Worm (Caenorhabditis elegans) whole organism, young adult: ENCODE data around the gene mdt-27.

Experiments
- B0261.1 ChIP-seq: sonication (generic microtip); optimal IDR thresholded peaks from 2 replicates; lab custom pipeline; 2016; ENCODE audit warnings: mild to moderate bottlenecking, missing genetic modification characterization, moderate library complexity, missing compliant biosample characterization
- C06A6.2 ChIP-seq: fragments of 200-800 bp; sonication (Bioruptor generic); conservative IDR thresholded peaks from 2 replicates; pipeline ENCODE4 v1.3.6; 2022; ENCODE audit warnings: missing genetic modification characterization, missing compliant biosample characterization
- D2030.7 ChIP-seq: fragments of 200-800 bp; sonication (Bioruptor generic); IDR thresholded peaks from 2 replicates; pipeline ENCODE4 v1.3.6; 2022; ENCODE audit warnings: missing genetic modification reagents, missing genetic modification characterization, missing compliant biosample characterization
- F10E7.11 ChIP-seq: sonication (generic microtip); optimal IDR thresholded peaks from 2 replicates; lab custom pipeline; 2017; ENCODE audit warnings: mild to moderate bottlenecking, missing genetic modification characterization, moderate library complexity, missing compliant biosample characterization
- F22D6.2 ChIP-seq: sonication (generic microtip); optimal IDR thresholded peaks from 2 replicates; lab custom pipeline; 2016; ENCODE audit warnings: mild to moderate bottlenecking, missing genetic modification characterization, missing compliant biosample characterization
- F23B12.7 ChIP-seq: sonication (generic microtip); optimal IDR thresholded peaks from 2 replicates; lab custom pipeline; 2017; ENCODE audit warnings: missing genetic modification characterization, mild to moderate bottlenecking, missing compliant biosample characterization, antibody characterized with exemption, moderate library complexity; ENCODE audit not compliant: insufficient read depth
- F33H1.4 ChIP-seq: fragments of 200-800 bp; sonication (Bioruptor generic); IDR thresholded peaks from 2 replicates; pipeline ENCODE4 v1.3.6; 2022; ENCODE audit warnings: missing genetic modification reagents, missing genetic modification characterization, missing compliant biosample characterization
- F37B4.10 ChIP-seq: fragments of 200-800 bp; sonication (Bioruptor generic); IDR thresholded peaks from 2 replicates; pipeline ENCODE4 v1.3.6; 2022; ENCODE audit warnings: missing genetic modification characterization, missing compliant biosample characterization
- F57C9.4 ChIP-seq: sonication (generic microtip); optimal IDR thresholded peaks from 2 replicates; lab custom pipeline; 2017; ENCODE audit warnings: mild to moderate bottlenecking, missing genetic modification characterization, missing compliant biosample characterization
- T26A5.8 ChIP-seq: sonication (generic microtip); optimal IDR thresholded peaks from 2 replicates; lab custom pipeline; 2016; ENCODE audit warnings: missing genetic modification characterization, missing compliant biosample characterization
- Y53G8AR.9 ChIP-seq: fragments of 200-800 bp; sonication (Bioruptor generic); conservative IDR thresholded peaks from 2 replicates; pipeline ENCODE4 v1.3.6; 2022; ENCODE audit warnings: missing genetic modification reagents, missing genetic modification characterization, missing compliant biosample characterization
- Y56A3A.18 ChIP-seq: fragments of 200-800 bp; sonication (Bioruptor generic); IDR thresholded peaks from 2 replicates; pipeline ENCODE4 v1.3.6; 2022; ENCODE audit warnings: missing genetic modification reagents, missing genetic modification characterization, missing compliant biosample characterization
- ZK185.1 ChIP-seq: sonication (generic microtip); optimal IDR thresholded peaks from 2 replicates; lab custom pipeline; 2016; ENCODE audit warnings: mild to moderate bottlenecking, missing genetic modification characterization, missing compliant biosample characterization; ENCODE audit not compliant: poor library complexity, severe bottlenecking
- aptf-2 ChIP-seq: fragments of 200-800 bp; sonication (Bioruptor generic); conservative IDR thresholded peaks from 2 replicates; pipeline ENCODE4 v1.3.6; 2022; ENCODE audit warnings: missing genetic modification reagents, missing genetic modification characterization, missing compliant biosample characterization
- attf-3 ChIP-seq: fragments of 200-800 bp; sonication (Bioruptor generic); conservative IDR thresholded peaks from 2 replicates; pipeline ENCODE4 v1.3.6; 2022; ENCODE audit warnings: missing genetic modification reagents, missing genetic modification characterization, missing compliant biosample characterization
- attf-6 ChIP-seq: fragments of 200-800 bp; sonication (Bioruptor generic); IDR thresholded peaks from 2 replicates; pipeline ENCODE4 v1.3.6; 2022; ENCODE audit warnings: missing genetic modification reagents, missing genetic modification characterization, missing compliant biosample characterization
- chd-7 ChIP-seq: sonication (generic microtip); optimal IDR thresholded peaks from 2 replicates; lab custom pipeline; 2016; ENCODE audit warnings: mild to moderate bottlenecking, missing genetic modification characterization, moderate library complexity, missing compliant biosample characterization
- die-1 ChIP-seq: sonication (generic microtip); optimal IDR thresholded peaks from 2 replicates; lab custom pipeline; 2016; ENCODE audit warnings: missing genotype, mild to moderate bottlenecking, missing genetic modification characterization, missing compliant biosample characterization
- dox-1 ChIP-seq: fragments of 200-800 bp; sonication (Bioruptor generic); IDR thresholded peaks from 2 replicates; pipeline ENCODE4 v1.3.6; 2022; ENCODE audit warnings: missing genetic modification reagents, missing genetic modification characterization, missing compliant biosample characterization
- dpff-1 ChIP-seq: sonication (generic microtip); optimal IDR thresholded peaks from 2 replicates; lab custom pipeline; 2017; ENCODE audit warnings: mild to moderate bottlenecking, missing genetic modification characterization, missing compliant biosample characterization
- efl-1 ChIP-seq: fragments of 150-350 bp; optimal IDR thresholded peaks from 2 replicates; lab custom pipeline; 2014; ENCODE audit warnings: missing biosample characterization, missing genetic modification reagents, missing genetic modification characterization
- egrh-3 ChIP-seq: fragments of 200-800 bp; sonication (Bioruptor generic); IDR thresholded peaks from 2 replicates; pipeline ENCODE4 v1.3.6; 2022; ENCODE audit warnings: missing genetic modification reagents, missing genetic modification characterization, missing compliant biosample characterization
- fkh-3 ChIP-seq: sonication (generic microtip); optimal IDR thresholded peaks from 2 replicates; lab custom pipeline; 2016; ENCODE audit warnings: mild to moderate bottlenecking, missing genetic modification characterization, missing compliant biosample characterization
- him-1 ChIP-seq: sonication (generic microtip); optimal IDR thresholded peaks from 2 replicates; lab custom pipeline; 2016; ENCODE audit warnings: missing genotype, missing genetic modification reagents, missing genetic modification characterization, missing compliant biosample characterization
- hmg-1.2 ChIP-seq: fragments of 200-800 bp; sonication (Bioruptor generic); IDR thresholded peaks from 2 replicates; pipeline ENCODE4 v1.3.6; 2022; ENCODE audit warnings: missing genetic modification reagents, missing genetic modification characterization, missing compliant biosample characterization
- lin-35 ChIP-seq, 3 experiments: fragments of 150-350 bp in 2 of 3; sonication (generic microtip) in 1 of 3; optimal IDR thresholded peaks; 2 replicates each; lab custom pipeline; 2014 to 2018; ENCODE audit warnings: missing biosample characterization in 3 of 3, missing genetic modification characterization in 3 of 3, missing genetic modification reagents in 3 of 3
- lin-40 ChIP-seq: sonication (generic microtip); optimal IDR thresholded peaks from 2 replicates; lab custom pipeline; 2016; ENCODE audit warnings: missing genetic modification characterization, mild to moderate bottlenecking, missing compliant biosample characterization, missing genotype, missing genetic modification reagents
- lsl-1 ChIP-seq: fragments of 200-800 bp; sonication (Bioruptor generic); optimal IDR thresholded peaks from 2 replicates; lab custom pipeline; 2018; ENCODE audit warnings: mild to moderate bottlenecking, missing genetic modification characterization, moderate library complexity, missing compliant biosample characterization
- madf-3 ChIP-seq: fragments of 200-800 bp; sonication (Bioruptor generic); IDR thresholded peaks from 2 replicates; pipeline ENCODE4 v1.3.6; 2022; ENCODE audit warnings: missing genetic modification reagents, missing genetic modification characterization, missing compliant biosample characterization
- madf-6 ChIP-seq: fragments of 200-800 bp; sonication (Bioruptor generic); IDR thresholded peaks from 2 replicates; pipeline ENCODE4 v1.3.6; 2022; ENCODE audit warnings: missing genetic modification reagents, missing genetic modification characterization, missing compliant biosample characterization
- mxl-1 ChIP-seq: sonication (generic microtip); optimal IDR thresholded peaks from 2 replicates; lab custom pipeline; 2016; ENCODE audit warnings: missing genetic modification characterization, missing compliant biosample characterization
- nhr-80 ChIP-seq: sonication (generic microtip); optimal IDR thresholded peaks from 2 replicates; lab custom pipeline; 2016; ENCODE audit warnings: missing genetic modification characterization, missing compliant biosample characterization
- nhr-90 ChIP-seq: sonication (generic microtip); optimal IDR thresholded peaks from 2 replicates; lab custom pipeline; 2016; ENCODE audit warnings: missing genotype, mild to moderate bottlenecking, missing genetic modification characterization, missing compliant biosample characterization
- pha-4 ChIP-seq: fragments of 150-350 bp; sonication (generic microtip); optimal IDR thresholded peaks from 2 replicates; lab custom pipeline; 2014; ENCODE audit warnings: missing biosample characterization, missing genetic modification reagents, missing genetic modification characterization
- rcor-1 ChIP-seq: fragments of 200-800 bp; sonication (Bioruptor generic); IDR thresholded peaks from 2 replicates; pipeline ENCODE4 v1.3.6; 2022; ENCODE audit warnings: missing genetic modification reagents, missing genetic modification characterization, missing compliant biosample characterization
- rec-8 ChIP-seq, 2 experiments: sonication (generic microtip); optimal IDR thresholded peaks; 2 replicates each; lab custom pipeline; 2016; ENCODE audit warnings: mild to moderate bottlenecking in 2 of 2, missing genetic modification characterization in 2 of 2, missing genetic modification reagents in 2 of 2, missing genotype in 2 of 2, missing biosample characterization in 1 of 2, missing compliant biosample characterization in 1 of 2, moderate library complexity in 1 of 2
- repo-1 ChIP-seq: sonication (generic microtip); optimal IDR thresholded peaks from 2 replicates; lab custom pipeline; 2017; ENCODE audit warnings: mild to moderate bottlenecking, missing genetic modification characterization, missing compliant biosample characterization
- snpc-3.4 ChIP-seq: sonication (generic microtip); optimal IDR thresholded peaks from 2 replicates; lab custom pipeline; 2017; ENCODE audit warnings: missing genetic modification characterization, mild to moderate bottlenecking, missing compliant biosample characterization, antibody characterized with exemption, moderate library complexity, missing genotype, missing genetic modification reagents
- snpc-4 ChIP-seq, 5 experiments: fragments of 150-350 bp in 1 of 5; sonication (generic microtip) in 4 of 5; optimal IDR thresholded peaks; 2 replicates each; lab custom pipeline; 2014 to 2018; ENCODE audit warnings: missing genetic modification characterization in 5 of 5, missing biosample characterization in 3 of 5, antibody characterized with exemption in 2 of 5, mild to moderate bottlenecking in 2 of 5, missing compliant biosample characterization in 2 of 5, missing genotype in 2 of 5, moderate library complexity in 2 of 5, missing genetic modification reagents in 1 of 5
- somi-1 ChIP-seq: fragments of 200-800 bp; sonication (Bioruptor generic); optimal IDR thresholded peaks from 2 replicates; lab custom pipeline; 2018; ENCODE audit warnings: mild to moderate bottlenecking, missing genetic modification characterization, missing compliant biosample characterization
- sptf-2 ChIP-seq: fragments of 200-800 bp; sonication (Bioruptor generic); optimal IDR thresholded peaks from 2 replicates; lab custom pipeline; 2018; ENCODE audit warnings: mild to moderate bottlenecking, missing genetic modification characterization, missing compliant biosample characterization
- tbp1 ChIP-seq: fragments of 200-800 bp; sonication (Bioruptor generic); optimal IDR thresholded peaks from 2 replicates; lab custom pipeline; 2018; ENCODE audit warnings: mild to moderate bottlenecking, missing genetic modification characterization, missing compliant biosample characterization
- xnd-1 ChIP-seq: sonication (generic microtip); optimal IDR thresholded peaks from 2 replicates; lab custom pipeline; 2016; ENCODE audit warnings: missing genotype, missing genetic modification reagents, missing genetic modification characterization, missing compliant biosample characterization
- ztf-18 ChIP-seq: sonication (generic microtip); optimal IDR thresholded peaks from 2 replicates; lab custom pipeline; 2016; ENCODE audit warnings: missing genotype, mild to moderate bottlenecking, missing genetic modification characterization, missing compliant biosample characterization

Gene mdt-27

DNA sequence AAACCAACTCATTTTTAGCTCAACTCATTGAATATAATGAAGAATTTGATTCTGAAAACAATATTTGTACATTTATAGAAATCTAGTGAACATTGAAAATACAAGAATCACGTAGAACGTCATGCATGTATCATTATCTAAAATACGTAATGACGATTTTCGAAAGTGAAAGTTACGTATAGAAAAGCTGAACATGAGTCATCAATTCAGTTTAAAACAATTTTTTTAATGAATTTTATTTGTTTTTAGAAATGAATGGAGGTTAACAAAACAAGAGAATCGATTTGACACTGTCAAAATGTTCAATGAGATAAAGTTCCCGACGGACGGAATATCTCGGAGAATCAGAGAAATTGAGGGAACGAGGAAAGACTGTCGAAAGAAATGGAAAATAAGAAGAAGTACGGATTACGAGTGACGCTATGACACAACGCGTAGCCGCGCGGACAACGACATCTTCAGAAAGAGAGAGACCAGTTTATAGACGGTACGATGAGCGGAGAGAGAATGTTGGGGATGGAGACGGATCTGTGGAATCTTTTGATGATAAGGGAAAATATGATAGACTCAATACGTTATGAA, 31.7 kb downstream of the mdt-27 start, which contains the start of gene ptr-1:
Gene ptr-1 (minus strand): TSS at position 51 of the 582 bp plus-strand sequence.
- TF ChIP-seq F37B4.10 (GFP tag; lab: Robert Waterston, UW) (0 out of 2 replicates have a peak, but pooled peaks have one; percentile 44), mxl-1 (tag; lab: Kevin White, UChicago) (no peak)

DNA sequence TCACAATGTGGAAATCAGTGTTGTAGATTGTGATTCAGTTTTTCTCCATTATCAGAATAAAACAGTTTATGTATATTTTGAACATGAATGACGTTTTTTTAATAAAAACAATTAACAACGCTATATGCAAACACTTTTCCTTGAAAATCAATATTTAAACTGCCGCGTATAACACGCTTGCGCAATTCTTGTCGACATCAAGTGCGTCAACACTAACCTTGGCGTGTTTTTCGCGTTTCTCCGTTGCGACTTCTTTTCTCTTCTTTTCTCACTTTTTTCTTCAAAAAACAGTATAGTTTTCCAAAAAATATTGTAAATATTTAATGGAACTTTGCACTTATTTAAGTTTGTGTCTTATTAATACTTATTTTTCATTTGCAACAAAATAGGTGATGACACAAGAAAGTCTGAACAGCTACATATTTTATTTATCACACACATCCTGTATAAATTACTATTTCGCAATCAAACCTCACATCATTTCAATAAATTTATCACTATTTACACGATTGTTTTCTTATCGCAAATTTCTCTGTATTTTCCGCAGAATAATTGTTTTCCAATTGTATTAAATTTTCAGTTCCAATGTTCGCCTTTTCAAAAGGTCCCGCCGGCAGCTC, 38.1 kb downstream of the mdt-27 start, which contains the start of gene spas-1:
Gene spas-1 (plus strand): TSS at position 572 of the 620 bp plus-strand sequence.
- TF ChIP-seq him-1 (tag; lab: Kevin White, UChicago), result peak; percentile 7
- TF ChIP-seq aptf-2, result no peak
- TF ChIP-seq chd-7 (tag; lab: Kevin White, UChicago), result no peak
- TF ChIP-seq snpc-4 (GFP tag; optimal IDR thresholded peaks at IDR 0.05; lab: Kevin White, UChicago), result no peak
- peak in 1 of 4 experiments; percentile 76 for TF ChIP-seq snpc-4 (tag; optimal IDR thresholded peaks at IDR 0.05; lab: Kevin White, UChicago)
- no peak for TF ChIP-seq T26A5.8 (tag; lab: Kevin White, UChicago)
- no peak for TF ChIP-seq F57C9.4 (tag; lab: Kevin White, UChicago)
- peak; percentile 79 for TF ChIP-seq efl-1 (GFP tag; lab: Kevin White, UChicago)
- no peak for TF ChIP-seq B0261.1 (tag; lab: Kevin White, UChicago)
- peak; percentile 88 for TF ChIP-seq F23B12.7 (tag; lab: Kevin White, UChicago)
- no peak for TF ChIP-seq sptf-2 (GFP tag; lab: Kevin White, UChicago)
- TF ChIP-seq nhr-90 (tag; lab: Kevin White, UChicago), result no peak
- peak; percentile 72 for TF ChIP-seq madf-6
- peak; percentile 25 for TF ChIP-seq somi-1 (GFP tag; lab: Kevin White, UChicago)
- peak; percentile 71 for TF ChIP-seq snpc-3.4
- 0 out of 2 replicates have a peak, but pooled peaks have one; percentile 22 for TF ChIP-seq Y53G8AR.9 (GFP tag; lab: Robert Waterston, UW)
- TF ChIP-seq nhr-80 (tag; lab: Kevin White, UChicago), result peak; percentile 77
- TF ChIP-seq lin-35 (GFP tag; optimal IDR thresholded peaks at IDR 0.05; lab: Kevin White, UChicago), result peak; percentile 23 to 96 (median 81)
- peak; percentile 81 for TF ChIP-seq pha-4
- TF ChIP-seq F22D6.2 (tag; lab: Kevin White, UChicago), result peak; percentile 26
- peak; percentile 3 for TF ChIP-seq die-1 (tag; lab: Kevin White, UChicago)
- TF ChIP-seq C06A6.2 (GFP tag; lab: Robert Waterston, UW), result peak; percentile 69
- no peak for TF ChIP-seq dpff-1 (tag; lab: Kevin White, UChicago)
- peak; percentile 85 for TF ChIP-seq rcor-1
- no peak for TF ChIP-seq rec-8 (tag; optimal IDR thresholded peaks at IDR 0.05; lab: Kevin White, UChicago)
- no peak for TF ChIP-seq F10E7.11
- TF ChIP-seq ztf-18, result peak; percentile 98
- TF ChIP-seq repo-1 (tag; lab: Kevin White, UChicago), result peak; percentile 38
- TF ChIP-seq madf-3, result 0 out of 2 replicates have a peak, but pooled peaks have one; percentile 5
- peak; percentile 49; the same call in 1 of the 2 replicates for TF ChIP-seq Y56A3A.18 (GFP tag; lab: Robert Waterston, UW)
- TF ChIP-seq D2030.7 (GFP tag; lab: Robert Waterston, UW), result no peak; the same call in 1 of the 2 replicates
- peak; percentile 67 for TF ChIP-seq tbp1 (GFP tag; lab: Kevin White, UChicago)
- no peak for TF ChIP-seq fkh-3 (tag; lab: Kevin White, UChicago)
- peak; percentile 54 for TF ChIP-seq lsl-1
- 0 out of 2 replicates have a peak, but pooled peaks have one; percentile 14 for TF ChIP-seq attf-3
- peak; percentile 40 for TF ChIP-seq xnd-1 (tag; lab: Kevin White, UChicago)
- peak; percentile 86 for TF ChIP-seq lin-40 (tag; lab: Kevin White, UChicago)
- peak; percentile 52 for TF ChIP-seq F33H1.4
- TF ChIP-seq hmg-1.2, result peak; percentile 29; the same call in 1 of the 2 replicates
- peak; percentile 85 for TF ChIP-seq dox-1 (GFP tag; lab: Robert Waterston, UW)
- no peak for TF ChIP-seq egrh-3
- peak; percentile 46 for TF ChIP-seq ZK185.1 (tag; lab: Kevin White, UChicago)
- no peak for TF ChIP-seq attf-6 (GFP tag; lab: Robert Waterston, UW)
